Worm (Caenorhabditis elegans) whole organism, L2 larva: ENCODE measurements around the gene frm-8.

Source experiments
- ama-1 ChIP-seq: fragments of 150-350 bp; optimal IDR thresholded peaks from 2 replicates; lab custom pipeline; 2018; ENCODE audit warnings: inconsistent platforms
- blmp-1 ChIP-seq: sonication (generic microtip); optimal IDR thresholded peaks from 2 replicates; lab custom pipeline; 2017; ENCODE audit warnings: missing genetic modification characterization, mild to moderate bottlenecking, missing compliant biosample characterization, antibody characterized with exemption, moderate library complexity; ENCODE audit not compliant: insufficient read depth
- ceh-82 ChIP-seq: fragments of 150-350 bp; optimal IDR thresholded peaks from 2 replicates; lab custom pipeline; 2014; ENCODE audit warnings: missing biosample characterization, missing genetic modification characterization
- dmd-4 ChIP-seq: sonication (generic microtip); optimal IDR thresholded peaks from 2 replicates; lab custom pipeline; 2017; ENCODE audit warnings: missing biosample characterization, missing genetic modification characterization
- lin-11 ChIP-seq: fragments of 150-350 bp; sonication (generic microtip); optimal IDR thresholded peaks from 2 replicates; lab custom pipeline; 2014; ENCODE audit warnings: missing biosample characterization, missing genetic modification characterization, inconsistent platforms, mixed read lengths
- lin-13 ChIP-seq: fragments of 150-350 bp; optimal IDR thresholded peaks from 2 replicates; lab custom pipeline; 2014; ENCODE audit warnings: missing biosample characterization, missing genetic modification reagents, missing genetic modification characterization
- lsy-2 ChIP-seq, 2 experiments: fragments of 150-350 bp in 1 of 2; sonication (generic microtip) in 1 of 2; optimal IDR thresholded peaks; 2 replicates each; lab custom pipeline; 2014 to 2017; ENCODE audit warnings: missing biosample characterization in 2 of 2, missing genetic modification characterization in 2 of 2
- nhr-237 ChIP-seq: fragments of 150-350 bp; optimal IDR thresholded peaks from 2 replicates; lab custom pipeline; 2014; ENCODE audit warnings: missing biosample characterization, missing genetic modification characterization
- snpc-4 ChIP-seq: fragments of 150-350 bp; optimal IDR thresholded peaks from 2 replicates; lab custom pipeline; 2014; ENCODE audit warnings: missing biosample characterization, missing genetic modification characterization
- ztf-4 ChIP-seq: fragments of 150-350 bp; optimal IDR thresholded peaks from 2 replicates; lab custom pipeline; 2014; ENCODE audit warnings: missing biosample characterization, missing genetic modification characterization

DNA sequence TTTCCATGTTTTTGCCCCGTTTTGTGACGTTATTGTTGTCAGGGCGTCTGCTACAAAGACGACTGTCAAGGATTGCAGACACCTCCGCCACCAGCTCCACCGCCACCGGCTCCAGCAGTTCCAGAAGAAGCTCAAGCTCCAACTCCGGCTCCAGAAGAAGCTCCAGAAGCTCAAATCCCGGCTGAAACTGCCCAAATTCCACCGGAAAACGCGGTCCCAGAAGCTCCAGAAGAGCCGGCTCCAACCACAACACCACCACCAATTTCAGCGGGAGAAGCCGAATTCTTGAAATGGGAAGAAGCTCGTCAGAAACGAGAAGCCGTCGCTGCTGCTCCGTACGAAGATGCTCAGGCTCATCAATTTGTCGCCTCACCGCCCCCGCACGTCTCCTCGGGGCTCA, 42.2 kb downstream of the frm-8 start:
- no peak for TF ChIP-seq dmd-4 (tag; lab: Kevin White, UChicago)
- no peak for TF ChIP-seq lin-11
- TF ChIP-seq ceh-82: no peak
- no peak for TF ChIP-seq blmp-1
- TF ChIP-seq ama-1 (lab: Kevin White, UChicago): no peak
- TF ChIP-seq nhr-237 (tag; lab: Kevin White, UChicago): no peak
- TF ChIP-seq snpc-4: no peak
- no peak for TF ChIP-seq lin-13 (GFP tag; lab: Kevin White, UChicago)
- no peak for TF ChIP-seq ztf-4
- no peak for TF ChIP-seq lsy-2 (tag; optimal IDR thresholded peaks at IDR 0.05; lab: Kevin White, UChicago)
